Fruit fly (Drosophila melanogaster) whole organism, wandering third instar larva: Measurements from ENCODE around the gene GABPI.

Source experiments
- Hr78 ChIP-seq: fragments of >200 bp; optimal IDR thresholded peaks from 2 replicates; lab custom pipeline; 2017; ENCODE audit warnings: missing biosample characterization, missing genetic modification characterization
- Hr83 ChIP-seq: fragments of 200-300 bp; sonication (Bioruptor generic); optimal IDR thresholded peaks from 2 replicates; lab custom pipeline; 2016; ENCODE audit warnings: missing biosample characterization, mild to moderate bottlenecking, missing genetic modification characterization, moderate library complexity; ENCODE audit not compliant: poor library complexity, severe bottlenecking
- Mio ChIP-seq: sonication (Bioruptor generic); optimal IDR thresholded peaks from 2 replicates; lab custom pipeline; 2016; ENCODE audit warnings: missing biosample characterization, missing genetic modification characterization
- Myc ChIP-seq: fragments of >200 bp; optimal IDR thresholded peaks from 2 replicates; lab custom pipeline; 2017
- br ChIP-seq: fragments of 200-800 bp; sonication (Bioruptor generic); optimal IDR thresholded peaks from 2 replicates; lab custom pipeline; 2016; ENCODE audit warnings: missing biosample characterization, missing genetic modification characterization
- dl ChIP-seq, 2 experiments: fragments of 175-275, 200-275 bp in 1 of 2; fragments of 200-275 bp in 1 of 2; sonication (Bioruptor generic); optimal IDR thresholded peaks; lab custom pipeline; 2018; ENCODE audit warnings: mild to moderate bottlenecking in 2 of 2, missing biosample characterization in 2 of 2, missing genetic modification characterization in 2 of 2, moderate library complexity in 2 of 2; ENCODE audit not compliant: partially characterized antibody in 2 of 2, insufficient read depth in 1 of 2
- h ChIP-seq: fragments of 200-800 bp; sonication (Bioruptor generic); optimal IDR thresholded peaks from 3 replicates; lab custom pipeline; 2016; ENCODE audit warnings: missing biosample characterization, mild to moderate bottlenecking, missing genetic modification characterization
- pan ChIP-seq: fragments of >200 bp; optimal IDR thresholded peaks from 2 replicates; lab custom pipeline; 2017
- usp ChIP-seq: fragments of >200 bp; optimal IDR thresholded peaks from 2 replicates; lab custom pipeline; 2017; ENCODE audit warnings: missing biosample characterization, missing genetic modification characterization

DNA sequence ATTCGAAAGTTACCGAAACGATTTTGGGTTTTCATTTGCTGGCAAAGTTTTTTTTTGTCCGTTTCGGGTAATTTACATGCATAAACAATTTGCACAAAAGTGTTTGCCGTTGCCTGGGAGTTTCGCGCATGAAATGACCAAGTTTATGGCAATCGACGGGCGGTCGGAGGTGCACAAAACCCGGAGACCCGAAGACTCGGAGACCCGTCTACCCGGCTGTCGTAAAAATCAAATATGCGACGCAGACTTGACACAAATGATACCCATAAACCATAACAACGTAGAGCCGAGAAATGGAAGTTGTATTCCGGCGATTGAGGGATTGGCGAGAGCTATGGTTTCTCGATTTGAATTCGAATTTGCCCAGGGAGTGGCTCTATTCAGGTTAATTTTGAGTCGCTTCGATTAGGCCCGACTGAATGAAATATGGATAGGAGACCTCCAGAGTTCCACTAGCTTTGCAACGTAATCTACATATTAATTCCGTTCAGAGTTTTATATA, 23.4 kb upstream of the GABPI start:
- TF ChIP-seq br (no peak), usp (GFP tag; lab: Kevin White, UChicago) (no peak), h (GFP tag; lab: Kevin White, UChicago) (no peak), pan (lab: Kevin White, UChicago) (no peak), dl (GFP tag; optimal IDR thresholded peaks at IDR 0.05; lab: Kevin White, UChicago; ENCODE audit: insufficient read depth in 1 of 2, partially characterized antibody in 2 of 2) (no peak), Hr83 (no peak), Hr78 (GFP tag; lab: Kevin White, UChicago) (no peak), Mio (GFP tag; lab: Kevin White, UChicago) (no peak), Myc (lab: Kevin White, UChicago) (no peak)
